Fruit fly (Drosophila melanogaster): ENCODE results near the gene CG17721.

Gene CG17721

dm6 chr3R:11221437-11222230 is 13.3 kb upstream of the CG17721 start, which contains the start of the genes CG6693 and RpL3 (continued):
- TF ChIP-seq CG4328 (GFP tag; optimal IDR thresholded peaks at IDR 0.05) (peak; percentile 84), Deaf1 (tag; optimal IDR thresholded peaks at IDR 0.05) (peak; percentile 49), CG4820 (GFP tag; optimal IDR thresholded peaks at IDR 0.05) (peak; percentile 54), Fer1 (GFP tag; optimal IDR thresholded peaks at IDR 0.05) (peak; percentile 86), emc (GFP tag; optimal IDR thresholded peaks at IDR 0.05) (peak; percentile 53), zfh1 (GFP tag; IDR thresholded peaks at IDR 0.05) (peak; percentile 72), Doc2 (GFP tag; IDR thresholded peaks at IDR 0.05) (no peak), CG7839 (tag; optimal IDR thresholded peaks at IDR 0.05) (peak; percentile 77), E2f1 (GFP tag; IDR thresholded peaks at IDR 0.05) (peak; percentile 47; the same call in 1 of the 2 replicates), Eip74EF (GFP tag; optimal IDR thresholded peaks at IDR 0.05) (peak in 1 of 2 experiments; percentile 83), ci (GFP tag; IDR thresholded peaks at IDR 0.05) (peak; percentile 95), Camta (GFP tag; optimal IDR thresholded peaks at IDR 0.05) (peak; percentile 38), Ptx1 (GFP tag; IDR thresholded peaks at IDR 0.05) (peak; percentile 43; the same call in 1 of the 2 replicates), Six4 (GFP tag; optimal IDR thresholded peaks at IDR 0.05) (peak; percentile 27), CG11504 (tag; optimal IDR thresholded peaks at IDR 0.05) (peak; percentile 67), p53 (GFP tag; optimal IDR thresholded peaks at IDR 0.05) (peak; percentile 45), CG13624 (GFP tag; optimal IDR thresholded peaks at IDR 0.05) (peak; percentile 72), luna (GFP tag; optimal IDR thresholded peaks at IDR 0.05) (peak; percentile 50), CG5180 (GFP tag; optimal IDR thresholded peaks at IDR 0.05) (peak; percentile 59), CG17361 (GFP tag; IDR thresholded peaks at IDR 0.05) (peak; percentile 78), CG43689 (GFP tag; IDR thresholded peaks at IDR 0.05) (no peak), zen (tag; optimal IDR thresholded peaks at IDR 0.05) (peak; percentile 60), CG12071 (GFP tag; optimal IDR thresholded peaks at IDR 0.05) (peak; percentile 89), usp (GFP tag; optimal IDR thresholded peaks at IDR 0.05) (no peak), zf30C (GFP tag; optimal IDR thresholded peaks at IDR 0.05) (no peak), jumu (GFP tag; optimal IDR thresholded peaks at IDR 0.05) (no peak), CG9609 (GFP tag; optimal IDR thresholded peaks at IDR 0.05) (peak; percentile 51), Usf (GFP tag; optimal IDR thresholded peaks at IDR 0.05) (no peak), H2.0 (GFP tag; IDR thresholded peaks at IDR 0.05) (peak; percentile 47), CG18011 (GFP tag; optimal IDR thresholded peaks at IDR 0.05) (peak; percentile 24), HmgZ (tag; optimal IDR thresholded peaks at IDR 0.05) (peak; percentile 81), Atf6 (GFP tag; IDR thresholded peaks at IDR 0.05) (peak; percentile 81), CG15011 (GFP tag; optimal IDR thresholded peaks at IDR 0.05) (peak; percentile 77), YL-1 (GFP tag; optimal IDR thresholded peaks at IDR 0.05) (peak; percentile 98), Dip2 (GFP tag; IDR thresholded peaks at IDR 0.05) (no peak), bcd (GFP tag; optimal IDR thresholded peaks at IDR 0.05) (peak; percentile 79), prd (optimal IDR thresholded peaks at IDR 0.05) (no peak), prd (GFP tag; IDR thresholded peaks at IDR 0.05) (peak; percentile 43; the same call in 2 of the 3 replicates), CrebB (tag; optimal IDR thresholded peaks at IDR 0.05) (peak; percentile 89), slou (GFP tag; optimal IDR thresholded peaks at IDR 0.05) (peak; percentile 56), CG31441 (GFP tag; IDR thresholded peaks at IDR 0.05) (peak; percentile 74), Ets97D (GFP tag; optimal IDR thresholded peaks at IDR 0.05) (peak; percentile 98), CG42726 (GFP tag; IDR thresholded peaks at IDR 0.05; ENCODE audit: partially characterized antibody) (peak; percentile 77; the same call in 1 of the 2 replicates), Abd-B (GFP tag; optimal IDR thresholded peaks at IDR 0.05) (no peak), Asciz (GFP tag; optimal IDR thresholded peaks at IDR 0.05) (peak; percentile 86), CG14965 (GFP tag; optimal IDR thresholded peaks at IDR 0.05; ENCODE audit: borderline replicate concordance) (peak; percentile 28), seq (GFP tag; IDR thresholded peaks at IDR 0.05) (peak; percentile 63; the same call in 1 of the 2 replicates), CG31388 (GFP tag; optimal IDR thresholded peaks at IDR 0.05) (no peak), zfh2 (GFP tag; optimal IDR thresholded peaks at IDR 0.05) (no peak)
